Fruit fly (Drosophila melanogaster) whole organism, embryonic: ENCODE measurements around the gene PEK.

ENCODE experiments used
- Asciz ChIP-seq: fragments of 200-800 bp; sonication (Bioruptor generic); optimal IDR thresholded peaks from 2 replicates; lab custom pipeline; 2017; ENCODE audit warnings: missing biosample characterization, mild to moderate bottlenecking, missing genetic modification characterization, missing genetic modification reagents
- B-H2 ChIP-seq: fragments of 200-800 bp; sonication (Bioruptor generic); optimal IDR thresholded peaks from 2 replicates; lab custom pipeline; 2018; ENCODE audit warnings: missing biosample characterization, mild to moderate bottlenecking, missing genetic modification characterization
- BEAF-32 ChIP-seq: fragments of 200-800 bp; sonication (Bioruptor generic); optimal IDR thresholded peaks from 3 replicates; lab custom pipeline; 2017; ENCODE audit warnings: missing biosample characterization, missing genetic modification characterization, mild to moderate bottlenecking, moderate library complexity, missing genetic modification reagents
- CG12104 ChIP-seq: fragments of 200-800 bp; sonication (Bioruptor generic); optimal IDR thresholded peaks from 3 replicates; lab custom pipeline; 2016; ENCODE audit warnings: missing biosample characterization, missing genetic modification characterization
- CG12219 ChIP-seq: fragments of 200-800 bp; sonication (Bioruptor generic); optimal IDR thresholded peaks from 3 replicates; lab custom pipeline; 2018; ENCODE audit warnings: missing biosample characterization, mild to moderate bottlenecking, missing genetic modification characterization
- CG12659 ChIP-seq: fragments of 200-800 bp; sonication (Bioruptor generic); optimal IDR thresholded peaks from 3 replicates; lab custom pipeline; 2017; ENCODE audit warnings: mild to moderate bottlenecking, missing biosample characterization, missing genetic modification reagents, missing genetic modification characterization
- CG16813 ChIP-seq: fragments of 200-800 bp; sonication (Bioruptor generic); IDR thresholded peaks from 3 replicates; pipeline ENCODE4 v1.3.6; 2022; ENCODE audit warnings: missing biosample characterization, missing genetic modification characterization; ENCODE audit not compliant: partially characterized antibody
- CG18476 ChIP-seq: fragments of 200-800 bp; sonication (Bioruptor generic); optimal IDR thresholded peaks from 2 replicates; lab custom pipeline; 2016; ENCODE audit warnings: missing biosample characterization, mild to moderate bottlenecking, missing genetic modification characterization
- CG18619 ChIP-seq: fragments of 200-800 bp; sonication (Bioruptor generic); optimal IDR thresholded peaks from 3 replicates; lab custom pipeline; 2017; ENCODE audit warnings: missing biosample characterization, mild to moderate bottlenecking, missing genetic modification characterization
- CG30431 ChIP-seq: fragments of 200-800 bp; sonication (Bioruptor generic); optimal IDR thresholded peaks from 2 replicates; lab custom pipeline; 2017; ENCODE audit warnings: missing biosample characterization, missing genetic modification characterization
- CG3163 ChIP-seq: fragments of 200-800 bp; sonication (Bioruptor generic); optimal IDR thresholded peaks from 3 replicates; lab custom pipeline; 2016; ENCODE audit warnings: missing biosample characterization, missing genetic modification characterization
- CG34422 ChIP-seq: fragments of 200-800 bp; sonication (Bioruptor generic); IDR thresholded peaks from 3 replicates; pipeline ENCODE4 v1.3.6; 2022; ENCODE audit warnings: missing biosample characterization, missing genetic modification characterization
- D19B ChIP-seq: fragments of 200-800 bp; sonication (Bioruptor generic); optimal IDR thresholded peaks from 2 replicates; lab custom pipeline; 2017; ENCODE audit warnings: missing biosample characterization, mild to moderate bottlenecking, missing genetic modification characterization
- HLH3B ChIP-seq: fragments of 200-800 bp; sonication (Bioruptor generic); IDR thresholded peaks from 2 replicates; pipeline ENCODE4 v1.3.6; 2022; ENCODE audit warnings: missing biosample characterization, missing genetic modification characterization
- HmgD ChIP-seq: fragments of 200-800 bp; sonication (Bioruptor generic); optimal IDR thresholded peaks from 3 replicates; lab custom pipeline; 2016; ENCODE audit warnings: missing biosample characterization, missing genetic modification characterization
- Hmr ChIP-seq: fragments of 200-800 bp; sonication (Bioruptor generic); optimal IDR thresholded peaks from 3 replicates; lab custom pipeline; 2017; ENCODE audit warnings: mild to moderate bottlenecking, missing biosample characterization, missing genetic modification reagents, missing genetic modification characterization
- Stat92E ChIP-seq, 3 experiments: fragments of >200 bp in 2 of 3; fragments of 200-800 bp in 1 of 3; sonication (Bioruptor generic) in 1 of 3; optimal IDR thresholded peaks; 2 replicates each; lab custom pipeline; 2017 to 2019; ENCODE audit warnings: missing biosample characterization in 3 of 3, missing genetic modification characterization in 3 of 3, mild to moderate bottlenecking in 1 of 3, moderate library complexity in 1 of 3
- ab ChIP-seq: fragments of 200-800 bp; sonication (Bioruptor generic); optimal IDR thresholded peaks from 2 replicates; lab custom pipeline; 2016; ENCODE audit warnings: missing biosample characterization, missing genetic modification characterization
- abd-A ChIP-seq: fragments of 200-800 bp; sonication (Bioruptor generic); optimal IDR thresholded peaks from 3 replicates; lab custom pipeline; 2019; ENCODE audit warnings: missing biosample characterization, mild to moderate bottlenecking, missing genetic modification characterization, moderate library complexity
- amos ChIP-seq: fragments of 200-800 bp; sonication (Bioruptor generic); IDR thresholded peaks from 2 replicates; pipeline ENCODE4 v1.3.6; 2022; ENCODE audit warnings: missing biosample characterization, missing genetic modification characterization; ENCODE audit not compliant: partially characterized antibody
- ems ChIP-seq: fragments of 200-800 bp; sonication (Bioruptor generic); optimal IDR thresholded peaks from 3 replicates; lab custom pipeline; 2016; ENCODE audit warnings: missing biosample characterization, missing genetic modification characterization
- gce ChIP-seq: fragments of 200-800 bp; sonication (Bioruptor generic); IDR thresholded peaks from 3 replicates; pipeline ENCODE4 v1.3.6; 2022; ENCODE audit warnings: missing biosample characterization, missing genetic modification characterization
- grn ChIP-seq: fragments of 200-800 bp; sonication (Bioruptor generic); optimal IDR thresholded peaks from 3 replicates; lab custom pipeline; 2017; ENCODE audit warnings: missing biosample characterization, missing genetic modification characterization
- her ChIP-seq: fragments of 200-800 bp; sonication (Bioruptor generic); optimal IDR thresholded peaks from 2 replicates; lab custom pipeline; 2016; ENCODE audit warnings: missing biosample characterization, missing genetic modification characterization
- lab ChIP-seq: fragments of 200-800 bp; sonication (Bioruptor generic); optimal IDR thresholded peaks from 3 replicates; lab custom pipeline; 2017; ENCODE audit warnings: missing biosample characterization, missing genetic modification characterization, mild to moderate bottlenecking, moderate library complexity, missing genetic modification reagents
- onecut ChIP-seq: fragments of 200-800 bp; sonication (Bioruptor generic); IDR thresholded peaks from 2 replicates; pipeline ENCODE4 v1.3.6; 2022; ENCODE audit warnings: missing biosample characterization, missing genetic modification characterization
- pho ChIP-seq: fragments of 200-800 bp; sonication (Bioruptor generic); optimal IDR thresholded peaks from 2 replicates; lab custom pipeline; 2016; ENCODE audit warnings: missing biosample characterization, missing genetic modification characterization
- prd ChIP-seq, 3 experiments: fragments of >200 bp in 2 of 3; fragments of 200-800 bp in 1 of 3; sonication (Bioruptor generic) in 1 of 3; optimal IDR thresholded peaks in 2 of 3; IDR thresholded peaks in 1 of 3; 2 replicates in 2 of 3; 3 replicates in 1 of 3; pipeline versions ENCODE4 v1.3.6 to Lab custom; 2017 to 2022; ENCODE audit warnings: missing biosample characterization in 1 of 3, missing genetic modification characterization in 1 of 3
- sens-2 ChIP-seq: fragments of 200-800 bp; sonication (Bioruptor generic); IDR thresholded peaks from 2 replicates; pipeline ENCODE4 v1.3.6; 2022; ENCODE audit warnings: missing biosample characterization, missing genetic modification characterization
- seq ChIP-seq: fragments of 200-800 bp; sonication (Bioruptor generic); IDR thresholded peaks from 2 replicates; pipeline ENCODE4 v1.3.6; 2022; ENCODE audit warnings: missing biosample characterization, missing genetic modification characterization
- sr ChIP-seq: fragments of 200-800 bp; sonication (Bioruptor generic); IDR thresholded peaks from 3 replicates; pipeline ENCODE4 v1.3.6; 2022; ENCODE audit warnings: missing biosample characterization, missing genetic modification characterization
- tin ChIP-seq: fragments of 200-800 bp; sonication (Bioruptor generic); optimal IDR thresholded peaks from 3 replicates; lab custom pipeline; 2016; ENCODE audit warnings: missing biosample characterization, missing genetic modification characterization
- zen ChIP-seq: fragments of 200-800 bp; sonication (Bioruptor generic); optimal IDR thresholded peaks from 3 replicates; lab custom pipeline; 2018; ENCODE audit warnings: missing biosample characterization, mild to moderate bottlenecking, missing genetic modification characterization, moderate library complexity

The PEK gene

dm6 chr3R:5412987-5413386 lies 51.6 kb downstream of the PEK start (continued):
- TF ChIP-seq lab (peak; percentile 59), D19B (no peak), gce (GFP tag; lab: Robert Waterston, UW) (no peak), ab (GFP tag; lab: Kevin White, UChicago) (no peak), CG18476 (GFP tag; lab: Kevin White, UChicago) (peak; percentile 37), ems (no peak), Asciz (GFP tag; lab: Kevin White, UChicago) (peak; percentile 47), HmgD (GFP tag; lab: Kevin White, UChicago) (no peak), HLH3B (peak; percentile 23; the same call in 1 of the 2 replicates), tin (peak; percentile 4), Hmr (GFP tag; lab: Kevin White, UChicago) (peak; percentile 70), CG18619 (GFP tag; lab: Kevin White, UChicago) (peak; percentile 41), BEAF-32 (GFP tag; lab: Kevin White, UChicago) (no peak)

DNA sequence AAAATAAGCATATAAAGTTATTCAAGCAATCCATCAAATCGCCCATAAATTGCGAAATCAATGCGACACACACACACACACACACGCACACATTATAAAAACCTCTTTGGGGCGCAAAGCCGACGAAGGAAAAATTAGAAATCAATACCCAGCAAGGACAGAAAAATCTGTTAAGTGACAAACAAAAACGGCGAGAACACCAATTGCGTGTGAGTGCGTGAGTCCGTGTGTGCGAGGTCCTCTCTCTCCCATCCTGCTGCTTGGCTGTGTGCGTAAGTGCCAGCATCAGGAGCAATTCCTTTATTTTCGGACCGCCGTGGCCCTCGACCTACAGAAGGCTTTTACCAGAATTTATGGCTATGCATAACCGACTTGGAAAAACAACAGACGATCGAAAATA lies 52.2 kb downstream of the PEK start, which contains the start of gene Orco:
TSS of gene Orco (minus strand) at position 101 of the 400 bp plus-strand sequence.
- TF ChIP-seq her (GFP tag; lab: Kevin White, UChicago), result no peak
- TF ChIP-seq abd-A (tag; lab: Kevin White, UChicago), result peak; percentile 45
- no peak for TF ChIP-seq zen (tag; lab: Kevin White, UChicago)
- TF ChIP-seq CG34422 (GFP tag; lab: Robert Waterston, UW), result 0 out of 3 replicates have a peak, but pooled peaks have one; percentile 24
- no peak for TF ChIP-seq sens-2 (GFP tag; lab: Robert Waterston, UW)
- TF ChIP-seq onecut (GFP tag; lab: Robert Waterston, UW), result peak; percentile 77
- TF ChIP-seq seq (GFP tag; lab: Robert Waterston, UW), result no peak
- TF ChIP-seq CG16813 (GFP tag; lab: Robert Waterston, UW), result no peak
- TF ChIP-seq prd (optimal IDR thresholded peaks at IDR 0.05; lab: Kevin White, UChicago), result no peak
- 0 out of 3 replicates have a peak, but pooled peaks have one; percentile 5 for TF ChIP-seq prd (GFP tag; IDR thresholded peaks at IDR 0.05; lab: Robert Waterston, UW)
- TF ChIP-seq pho (GFP tag; lab: Kevin White, UChicago), result no peak
- no peak for TF ChIP-seq CG3163 (GFP tag; lab: Kevin White, UChicago)
- TF ChIP-seq grn (GFP tag; lab: Kevin White, UChicago), result no peak
- no peak for TF ChIP-seq amos (GFP tag; lab: Robert Waterston, UW)
- TF ChIP-seq Stat92E (GFP tag; optimal IDR thresholded peaks at IDR 0.05; lab: Kevin White, UChicago), result no peak
- TF ChIP-seq CG12219, result no peak
- TF ChIP-seq CG12104, result no peak
- TF ChIP-seq B-H2 (GFP tag; lab: Kevin White, UChicago), result no peak
- no peak for TF ChIP-seq CG30431
- TF ChIP-seq CG12659 (GFP tag; lab: Kevin White, UChicago), result no peak
- no peak for TF ChIP-seq sr (GFP tag; lab: Robert Waterston, UW)
